Worm (Caenorhabditis elegans) whole organism, L1 larva: ENCODE data around the gene acs-2.

ENCODE experiments used
- C04F5.9 ChIP-seq: sonication (generic microtip); optimal IDR thresholded peaks from 2 replicates; lab custom pipeline; 2016; ENCODE audit warnings: missing genetic modification characterization, missing compliant biosample characterization
- aly-2 ChIP-seq: fragments of 150-350 bp; optimal IDR thresholded peaks from 2 replicates; lab custom pipeline; 2014; ENCODE audit warnings: missing biosample characterization, missing genetic modification characterization
- blmp-1 ChIP-seq: fragments of 150-350 bp; optimal IDR thresholded peaks from 2 replicates; lab custom pipeline; 2014; ENCODE audit warnings: missing biosample characterization, missing genetic modification characterization
- elt-2 ChIP-seq: sonication (generic microtip); optimal IDR thresholded peaks from 2 replicates; lab custom pipeline; 2016; ENCODE audit warnings: missing genetic modification characterization, mild to moderate bottlenecking, inconsistent platforms, missing compliant biosample characterization, missing genetic modification reagents
- lin-15B ChIP-seq: fragments of 150-350 bp; sonication (generic microtip); optimal IDR thresholded peaks from 3 replicates; lab custom pipeline; 2014; ENCODE audit warnings: missing biosample characterization, missing genetic modification characterization
- mep-1 ChIP-seq: fragments of 150-350 bp; optimal IDR thresholded peaks from 2 replicates; lab custom pipeline; 2014; ENCODE audit warnings: missing biosample characterization, missing genetic modification characterization
- nhr-11 ChIP-seq: fragments of 150-350 bp; optimal IDR thresholded peaks from 2 replicates; lab custom pipeline; 2014; ENCODE audit warnings: missing biosample characterization, missing genetic modification characterization
- nhr-84 ChIP-seq: sonication (generic microtip); optimal IDR thresholded peaks from 2 replicates; lab custom pipeline; 2017; ENCODE audit warnings: missing biosample characterization, missing genetic modification characterization
- pag-3 ChIP-seq: sonication (generic microtip); optimal IDR thresholded peaks from 2 replicates; lab custom pipeline; 2017; ENCODE audit warnings: missing genetic modification characterization, mild to moderate bottlenecking, missing compliant biosample characterization, antibody characterized with exemption, borderline replicate concordance; ENCODE audit not compliant: insufficient read depth
- skn-1 ChIP-seq: fragments of 150-350 bp; optimal IDR thresholded peaks from 2 replicates; lab custom pipeline; 2014; ENCODE audit warnings: missing biosample characterization, missing genetic modification characterization
- unc-130 ChIP-seq: fragments of 150-350 bp; optimal IDR thresholded peaks from 2 replicates; lab custom pipeline; 2017; ENCODE audit warnings: missing biosample characterization, missing genetic modification characterization, inconsistent platforms
- unc-62 ChIP-seq: fragments of 150-350 bp; optimal IDR thresholded peaks from 2 replicates; lab custom pipeline; 2014; ENCODE audit warnings: missing biosample characterization, missing genetic modification reagents, missing genetic modification characterization
- xbp-1 ChIP-seq: sonication (generic microtip); optimal IDR thresholded peaks from 2 replicates; lab custom pipeline; 2016; ENCODE audit warnings: missing genetic modification characterization, missing compliant biosample characterization
- zag-1 ChIP-seq: fragments of 150-350 bp; optimal IDR thresholded peaks from 2 replicates; lab custom pipeline; 2014; ENCODE audit warnings: missing biosample characterization, missing genetic modification characterization

- TF ChIP-seq xbp-1 (tag; lab: Kevin White, UChicago) (no peak), unc-62 (GFP tag; lab: Kevin White, UChicago) (no peak), mep-1 (no peak), skn-1 (tag; lab: Kevin White, UChicago) (no peak), zag-1 (tag; lab: Kevin White, UChicago) (no peak), blmp-1 (tag; lab: Kevin White, UChicago) (no peak), C04F5.9 (tag; lab: Kevin White, UChicago) (no peak), nhr-11 (tag; lab: Kevin White, UChicago) (no peak), pag-3 (tag; lab: Kevin White, UChicago) (no peak), lin-15B (tag; lab: Kevin White, UChicago) (no peak), nhr-84 (no peak), unc-130 (no peak), elt-2 (tag; lab: Kevin White, UChicago) (no peak), aly-2 (tag; lab: Kevin White, UChicago) (no peak)
Measured at ce11 chrV:15572613-15573012, 5.4 kb downstream of the acs-2 start, which contains the start of gene fbxa-94.
